Fruit fly (Drosophila melanogaster) whole organism, prepupa: ENCODE data around the gene CG6277.

Source experiments
- Blimp-1 ChIP-seq: fragments of 200-800 bp; sonication (Bioruptor generic); optimal IDR thresholded peaks from 3 replicates; lab custom pipeline; 2017; ENCODE audit warnings: missing biosample characterization, missing genetic modification characterization, mild to moderate bottlenecking, moderate library complexity, missing genetic modification reagents
- CG10631 ChIP-seq: fragments of 200-800 bp; sonication (Bioruptor generic); optimal IDR thresholded peaks from 2 replicates; lab custom pipeline; 2016; ENCODE audit warnings: missing biosample characterization, missing genetic modification characterization
- CG11762 ChIP-seq: fragments of 200-800 bp; sonication (Bioruptor generic); optimal IDR thresholded peaks from 3 replicates; lab custom pipeline; 2016; ENCODE audit warnings: missing biosample characterization, missing genetic modification characterization; ENCODE audit not compliant: insufficient read depth
- CG11902 ChIP-seq: fragments of 200-800 bp; sonication (Bioruptor generic); optimal IDR thresholded peaks from 3 replicates; lab custom pipeline; 2016; ENCODE audit warnings: missing biosample characterization, missing genetic modification characterization
- CG15336 ChIP-seq: fragments of 200-800 bp; sonication (Bioruptor generic); IDR thresholded peaks from 2 replicates; pipeline ENCODE4 v1.3.6; 2022; ENCODE audit warnings: missing biosample characterization, missing genetic modification characterization
- CG1621 ChIP-seq: fragments of 200-800 bp; sonication (Bioruptor generic); optimal IDR thresholded peaks from 3 replicates; lab custom pipeline; 2018; ENCODE audit warnings: missing biosample characterization, mild to moderate bottlenecking, missing genetic modification characterization
- CG32006 ChIP-seq: fragments of 200-800 bp; sonication (Bioruptor generic); optimal IDR thresholded peaks from 3 replicates; lab custom pipeline; 2017; ENCODE audit warnings: missing biosample characterization, mild to moderate bottlenecking, missing genetic modification characterization
- CG34406 ChIP-seq: fragments of 200-800 bp; sonication (Bioruptor generic); optimal IDR thresholded peaks from 3 replicates; lab custom pipeline; 2016; ENCODE audit warnings: missing biosample characterization, missing genetic modification characterization
- CG4318 ChIP-seq: fragments of 200-800 bp; sonication (Bioruptor generic); optimal IDR thresholded peaks from 3 replicates; lab custom pipeline; 2017; ENCODE audit warnings: missing biosample characterization, mild to moderate bottlenecking, missing genetic modification characterization
- CG6792 ChIP-seq: fragments of 200-800 bp; sonication (Bioruptor generic); optimal IDR thresholded peaks from 3 replicates; lab custom pipeline; 2016; ENCODE audit warnings: missing biosample characterization, missing genetic modification characterization
- CG6854 ChIP-seq: fragments of 200-800 bp; sonication (Bioruptor generic); optimal IDR thresholded peaks from 2 replicates; lab custom pipeline; 2017; ENCODE audit warnings: missing biosample characterization, mild to moderate bottlenecking, missing genetic modification characterization
- CG7368 ChIP-seq: fragments of 200-800 bp; sonication (Bioruptor generic); optimal IDR thresholded peaks from 3 replicates; lab custom pipeline; 2016; ENCODE audit warnings: missing biosample characterization, missing genetic modification characterization
- CG8119 ChIP-seq: fragments of 200-800 bp; sonication (Bioruptor generic); IDR thresholded peaks from 3 replicates; pipeline ENCODE4 v1.3.6; 2022; ENCODE audit warnings: missing biosample characterization, missing genetic modification characterization
- CG8319 ChIP-seq: fragments of 200-800 bp; sonication (Bioruptor generic); optimal IDR thresholded peaks from 3 replicates; lab custom pipeline; 2016; ENCODE audit warnings: missing biosample characterization, missing genetic modification characterization
- CG8632 ChIP-seq: fragments of 200-800 bp; sonication (Bioruptor generic); optimal IDR thresholded peaks from 3 replicates; lab custom pipeline; 2016; ENCODE audit warnings: missing biosample characterization, missing genetic modification characterization
- Eip75B ChIP-seq: fragments of 200-800 bp; sonication (Bioruptor generic); optimal IDR thresholded peaks from 3 replicates; lab custom pipeline; 2016; ENCODE audit warnings: missing biosample characterization, missing genetic modification characterization
- Eip93F ChIP-seq: fragments of 200-800 bp; sonication (Bioruptor generic); optimal IDR thresholded peaks from 2 replicates; lab custom pipeline; 2016; ENCODE audit warnings: missing biosample characterization, mild to moderate bottlenecking, missing genetic modification characterization
- Ets21C ChIP-seq: fragments of 200-800 bp; sonication (Bioruptor generic); optimal IDR thresholded peaks from 3 replicates; lab custom pipeline; 2016; ENCODE audit warnings: missing biosample characterization, missing genetic modification characterization
- Hr38 ChIP-seq: sonication (Bioruptor generic); optimal IDR thresholded peaks from 2 replicates; lab custom pipeline; 2016; ENCODE audit warnings: missing biosample characterization, missing genetic modification characterization
- Hr39 ChIP-seq: fragments of 200-800 bp; sonication (Bioruptor generic); optimal IDR thresholded peaks from 2 replicates; lab custom pipeline; 2016; ENCODE audit warnings: missing biosample characterization, missing genetic modification characterization
- Hr4 ChIP-seq: fragments of 200-800 bp; sonication (Bioruptor generic); optimal IDR thresholded peaks from 3 replicates; lab custom pipeline; 2016; ENCODE audit warnings: missing biosample characterization, missing genetic modification characterization
- Lpt ChIP-seq: fragments of 200-800 bp; sonication (Bioruptor generic); optimal IDR thresholded peaks from 3 replicates; lab custom pipeline; 2016; ENCODE audit warnings: missing biosample characterization, missing genetic modification characterization
- Smox ChIP-seq: fragments of 200-800 bp; sonication (Bioruptor generic); optimal IDR thresholded peaks from 3 replicates; lab custom pipeline; 2016; ENCODE audit warnings: missing biosample characterization, missing genetic modification characterization
- Sox102F ChIP-seq: fragments of 200-800 bp; sonication (Bioruptor generic); optimal IDR thresholded peaks from 2 replicates; lab custom pipeline; 2016; ENCODE audit warnings: missing biosample characterization, mild to moderate bottlenecking, missing genetic modification characterization
- Sox14 ChIP-seq: fragments of 200-800 bp; sonication (Bioruptor generic); optimal IDR thresholded peaks from 3 replicates; lab custom pipeline; 2016; ENCODE audit warnings: missing biosample characterization, missing genetic modification characterization
- Sox15 ChIP-seq: fragments of 200-800 bp; sonication (Bioruptor generic); optimal IDR thresholded peaks from 3 replicates; lab custom pipeline; 2016; ENCODE audit warnings: missing biosample characterization, missing genetic modification characterization
- achi ChIP-seq: fragments of 200-800 bp; sonication (Bioruptor generic); optimal IDR thresholded peaks from 3 replicates; lab custom pipeline; 2016; ENCODE audit warnings: missing biosample characterization, missing genetic modification characterization
- acj6 ChIP-seq: fragments of 200-800 bp; sonication (Bioruptor generic); optimal IDR thresholded peaks from 3 replicates; lab custom pipeline; 2016; ENCODE audit warnings: missing biosample characterization, missing genetic modification characterization
- dac ChIP-seq: fragments of 200-800 bp; sonication (Bioruptor generic); optimal IDR thresholded peaks from 2 replicates; lab custom pipeline; 2017; ENCODE audit warnings: missing biosample characterization, mild to moderate bottlenecking, missing genetic modification characterization
- dsx ChIP-seq: fragments of 200-800 bp; optimal IDR thresholded peaks from 3 replicates; lab custom pipeline; 2019; ENCODE audit warnings: missing biosample characterization, mild to moderate bottlenecking, missing genetic modification characterization, moderate library complexity; ENCODE audit not compliant: poor library complexity, severe bottlenecking
- esn ChIP-seq: fragments of 200-800 bp; sonication (Bioruptor generic); optimal IDR thresholded peaks from 2 replicates; lab custom pipeline; 2016; ENCODE audit warnings: missing biosample characterization, mild to moderate bottlenecking, missing genetic modification characterization, moderate library complexity
- fd59A ChIP-seq: fragments of 200-800 bp; sonication (Bioruptor generic); optimal IDR thresholded peaks from 2 replicates; lab custom pipeline; 2017; ENCODE audit warnings: missing biosample characterization, mild to moderate bottlenecking, missing genetic modification characterization, missing genetic modification reagents
- fd85E ChIP-seq: fragments of 200-800 bp; sonication (Bioruptor generic); optimal IDR thresholded peaks from 3 replicates; lab custom pipeline; 2016; ENCODE audit warnings: missing biosample characterization, missing genetic modification characterization
- fkh ChIP-seq: fragments of 200-800 bp; sonication (Bioruptor generic); optimal IDR thresholded peaks from 3 replicates; lab custom pipeline; 2017; ENCODE audit warnings: missing biosample characterization, mild to moderate bottlenecking, missing genetic modification characterization, moderate library complexity
- lz ChIP-seq: fragments of 200-800 bp; sonication (Bioruptor generic); optimal IDR thresholded peaks from 3 replicates; lab custom pipeline; 2016; ENCODE audit warnings: missing biosample characterization, missing genetic modification characterization
- net ChIP-seq: fragments of 200-800 bp; sonication (Bioruptor generic); optimal IDR thresholded peaks from 3 replicates; lab custom pipeline; 2016; ENCODE audit warnings: missing biosample characterization, missing genetic modification characterization
- pdm3 ChIP-seq: fragments of 200-800 bp; sonication (Bioruptor generic); optimal IDR thresholded peaks from 3 replicates; lab custom pipeline; 2016; ENCODE audit warnings: missing biosample characterization, missing genetic modification characterization
- ss ChIP-seq, 2 experiments: fragments of 200-800 bp; sonication (Bioruptor generic); optimal IDR thresholded peaks; 2 replicates in 1 of 2; 3 replicates in 1 of 2; lab custom pipeline; 2017 to 2018; ENCODE audit warnings: mild to moderate bottlenecking in 2 of 2, missing biosample characterization in 2 of 2, missing genetic modification characterization in 2 of 2, moderate library complexity in 1 of 2
- vri ChIP-seq: fragments of 200-800 bp; sonication (Bioruptor generic); optimal IDR thresholded peaks from 3 replicates; lab custom pipeline; 2016; ENCODE audit warnings: missing biosample characterization, mild to moderate bottlenecking, missing genetic modification characterization

CG6277 gene

dm6 chr3R:27033935-27034334 lies 10.9 kb upstream of the CG6277 start (continued):
- TF ChIP-seq CG4318 (GFP tag; lab: Kevin White, UChicago): no peak
- TF ChIP-seq fd59A (GFP tag; lab: Kevin White, UChicago): no peak
- peak; percentile 23 for TF ChIP-seq Hr4 (GFP tag; lab: Kevin White, UChicago)
- TF ChIP-seq Ets21C (GFP tag; lab: Kevin White, UChicago): no peak
- TF ChIP-seq Hr38: no peak
- no peak for TF ChIP-seq pdm3
- no peak for TF ChIP-seq lz (GFP tag; lab: Kevin White, UChicago)
- no peak for TF ChIP-seq Sox15 (GFP tag; lab: Kevin White, UChicago)
- TF ChIP-seq CG6854 (GFP tag; lab: Kevin White, UChicago): no peak
- TF ChIP-seq Hr39 (GFP tag; lab: Kevin White, UChicago): no peak
- TF ChIP-seq Eip93F (GFP tag; lab: Kevin White, UChicago): no peak
- TF ChIP-seq Eip75B (GFP tag; lab: Kevin White, UChicago): no peak
- peak; percentile 51; the same call in 1 of the 3 replicates for TF ChIP-seq CG8119
- no peak for TF ChIP-seq achi
- TF ChIP-seq CG8632: no peak
- peak; percentile 17 for TF ChIP-seq CG34406 (GFP tag; lab: Kevin White, UChicago)
- TF ChIP-seq CG32006 (GFP tag; lab: Kevin White, UChicago): peak; percentile 51
- TF ChIP-seq ss (GFP tag; optimal IDR thresholded peaks at IDR 0.05; lab: Kevin White, UChicago): no peak
- no peak for TF ChIP-seq CG11762 (GFP tag; lab: Kevin White, UChicago)
- no peak for TF ChIP-seq CG1621 (tag; lab: Kevin White, UChicago)
- no peak for TF ChIP-seq Blimp-1 (GFP tag; lab: Kevin White, UChicago)
- no peak for TF ChIP-seq CG11902 (GFP tag; lab: Kevin White, UChicago)
- no peak for TF ChIP-seq Smox (GFP tag; lab: Kevin White, UChicago)
- TF ChIP-seq esn (GFP tag; lab: Kevin White, UChicago): no peak
- no peak for TF ChIP-seq CG6792
- TF ChIP-seq fd85E (GFP tag; lab: Kevin White, UChicago): no peak
- no peak for TF ChIP-seq CG8319 (GFP tag; lab: Kevin White, UChicago)

DNA sequence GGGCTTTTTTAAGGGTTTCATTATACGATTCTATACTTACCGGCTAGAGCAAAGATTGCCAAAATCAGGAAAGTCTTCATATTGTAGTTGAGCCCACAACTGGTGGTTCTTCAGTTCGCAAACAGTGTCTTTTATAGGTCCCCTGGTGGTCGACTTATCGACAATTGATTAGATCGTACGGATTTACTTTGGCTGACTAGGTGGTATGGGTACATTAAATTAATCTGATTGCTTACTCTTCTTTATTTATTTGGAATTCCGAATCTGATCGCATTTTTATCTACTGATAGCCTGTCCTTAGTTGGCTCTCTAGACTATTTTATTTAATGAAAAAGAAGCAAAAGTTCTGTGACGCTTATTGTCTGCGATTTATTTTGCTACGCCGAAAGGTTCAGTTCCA lies 3.0 kb upstream of the CG6277 start, which contains the start of gene CG6271:
Gene CG6271, minus strand, starts transcription at position 101 of the 400 bp plus-strand sequence.
- TF ChIP-seq Sox14 (GFP tag; lab: Kevin White, UChicago): no peak

dm6 chr3R:27021278-27021677 lies 1.7 kb downstream of the CG6277 start, which contains the start of gene CG6283:
Gene CG6283 (minus strand): TSS chr3R:27021378.
- TF ChIP-seq CG6792 (no peak), vri (no peak)

DNA sequence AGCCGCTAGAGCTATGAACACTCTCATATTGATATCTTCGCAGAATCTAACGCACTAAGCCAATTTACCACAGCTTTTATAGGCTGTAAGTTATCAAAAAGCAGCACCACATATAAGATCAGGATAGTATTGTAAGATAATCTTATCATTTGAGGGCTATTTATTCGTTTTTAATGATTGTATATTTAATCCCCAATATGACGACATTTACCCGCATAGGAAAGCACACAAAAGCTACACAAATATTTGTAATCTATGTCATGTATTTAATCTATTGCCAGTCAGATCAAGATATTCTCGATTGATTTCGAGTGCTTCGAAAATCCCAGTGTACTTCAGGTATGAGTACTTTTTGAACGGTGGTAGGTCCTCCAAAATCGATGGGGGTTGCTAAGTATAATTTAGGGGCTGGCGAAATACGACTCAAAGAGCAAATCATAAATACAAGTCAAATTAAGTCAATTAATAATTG lies 3.3 kb downstream of the CG6277 start, which contains the start of gene CG17191:
Gene CG17191, minus strand, starts transcription at position 51 of the 472 bp plus-strand sequence.
- TF ChIP-seq dac (GFP tag; lab: Kevin White, UChicago): no peak
- no peak for TF ChIP-seq net
- no peak for TF ChIP-seq CG10631 (GFP tag; lab: Kevin White, UChicago)
- no peak for TF ChIP-seq CG15336 (GFP tag; lab: Robert Waterston, UW)
- no peak for TF ChIP-seq Sox15 (GFP tag; lab: Kevin White, UChicago)
- TF ChIP-seq Sox102F (GFP tag; lab: Kevin White, UChicago): no peak
- no peak for TF ChIP-seq Lpt
- TF ChIP-seq CG8632: no peak
- TF ChIP-seq fkh (GFP tag; lab: Kevin White, UChicago): no peak
- no peak for TF ChIP-seq acj6 (GFP tag; lab: Kevin White, UChicago)
- no peak for TF ChIP-seq achi
- no peak for TF ChIP-seq CG8319 (GFP tag; lab: Kevin White, UChicago)
- no peak for TF ChIP-seq Eip75B (GFP tag; lab: Kevin White, UChicago)
- TF ChIP-seq CG7368 (GFP tag; lab: Kevin White, UChicago): no peak
- TF ChIP-seq CG4318 (GFP tag; lab: Kevin White, UChicago): no peak
- no peak for TF ChIP-seq CG1621 (tag; lab: Kevin White, UChicago)
- no peak for TF ChIP-seq Ets21C (GFP tag; lab: Kevin White, UChicago)
- no peak for TF ChIP-seq Hr38
- TF ChIP-seq dsx (GFP tag; lab: Kevin White, UChicago): no peak
